Worm (Caenorhabditis elegans): ENCODE results near the gene ceh-10.

Gene ceh-10

ce11 chrIII:5840277-5840676 lies 41.4 kb downstream of the ceh-10 start (continued):
- TF ChIP-seq snpc-4 (tag; optimal IDR thresholded peaks at IDR 0.05), result no peak

- TF ChIP-seq zfp-3 (GFP tag; conservative IDR thresholded peaks at IDR 0.05) (no peak), ZK546.5 (tag; optimal IDR thresholded peaks at IDR 0.05) (no peak), ZK337.2 (GFP tag; IDR thresholded peaks at IDR 0.05) (no peak), nhr-111 (GFP tag; optimal IDR thresholded peaks at IDR 0.05) (no peak), php-3 (GFP tag; IDR thresholded peaks at IDR 0.05) (no peak), dmd-6 (GFP tag; IDR thresholded peaks at IDR 0.05) (peak; percentile 64), T26A8.4 (GFP tag; IDR thresholded peaks at IDR 0.05) (no peak), hmg-1.1 (GFP tag; IDR thresholded peaks at IDR 0.05) (0 out of 2 replicates have a peak, but pooled peaks have one; percentile 19), hlh-30 (tag; optimal IDR thresholded peaks at IDR 0.05; ENCODE audit: insufficient read depth) (peak; percentile 52), lin-1 (GFP tag; IDR thresholded peaks at IDR 0.05) (no peak), mdt-29 (GFP tag; IDR thresholded peaks at IDR 0.05) (no peak), aha-1 (tag) (peak; percentile 47), dve-1 (tag; optimal IDR thresholded peaks at IDR 0.05; ENCODE audit: insufficient read depth) (peak; percentile 56), F44E2.7 (GFP tag; IDR thresholded peaks at IDR 0.05) (no peak), daf-16 (GFP tag; optimal IDR thresholded peaks at IDR 0.05) (no peak), daf-16 (tag; optimal IDR thresholded peaks at IDR 0.05) (peak; percentile 7), gei-8 (GFP tag; optimal IDR thresholded peaks at IDR 0.05) (no peak), unc-62 (GFP tag; optimal IDR thresholded peaks at IDR 0.05 in 1 of 2) (peak in 1 of 2 experiments; percentile 52), unc-62 (tag; optimal IDR thresholded peaks at IDR 0.05) (no peak), nhr-77 (tag; optimal IDR thresholded peaks at IDR 0.05) (no peak)
Measured at ce11 chrIII:5840815-5841573, 42.1 kb downstream of the ceh-10 start.

- no peak for TF ChIP-seq ceh-32 (tag; optimal IDR thresholded peaks at IDR 0.05; ENCODE audit: poor library complexity)
- no peak for TF ChIP-seq egl-27 (tag; optimal IDR thresholded peaks at IDR 0.05)
- peak; percentile 65 for TF ChIP-seq dmd-6 (GFP tag; IDR thresholded peaks at IDR 0.05)
- TF ChIP-seq nhr-28 (tag; optimal IDR thresholded peaks at IDR 0.05), result peak; percentile 76
- no peak for TF ChIP-seq hmg-1.1 (GFP tag; IDR thresholded peaks at IDR 0.05)
- TF ChIP-seq ztf-11 (tag; optimal IDR thresholded peaks at IDR 0.05), result no peak
- TF ChIP-seq hlh-30 (tag; optimal IDR thresholded peaks at IDR 0.05; ENCODE audit: insufficient read depth), result peak; percentile 86
- no peak for TF ChIP-seq daf-16 (GFP tag; optimal IDR thresholded peaks at IDR 0.05)
- TF ChIP-seq daf-16 (tag; optimal IDR thresholded peaks at IDR 0.05), result no peak
- TF ChIP-seq dpl-1 (GFP tag; optimal IDR thresholded peaks at IDR 0.05), result peak; percentile 6
- TF ChIP-seq php-3 (GFP tag; IDR thresholded peaks at IDR 0.05), result no peak
- peak; percentile 71 for TF ChIP-seq hlh-11 (tag; optimal IDR thresholded peaks at IDR 0.05)
- peak; percentile 74 for TF ChIP-seq nhr-11 (tag; optimal IDR thresholded peaks at IDR 0.05)
- TF ChIP-seq mxl-3 (GFP tag; optimal IDR thresholded peaks at IDR 0.05), result peak; percentile 67
- TF ChIP-seq T26A8.4 (GFP tag; IDR thresholded peaks at IDR 0.05), result 0 out of 2 replicates have a peak, but pooled peaks have one; percentile 23
- TF ChIP-seq nhr-111 (GFP tag; optimal IDR thresholded peaks at IDR 0.05), result no peak
- TF ChIP-seq duxl-1 (tag; optimal IDR thresholded peaks at IDR 0.05; ENCODE audit: poor library complexity), result no peak
- peak; percentile 2 for TF ChIP-seq ama-1 (optimal IDR thresholded peaks at IDR 0.05)
- peak; percentile 7 to 83 for TF ChIP-seq mdl-1 (tag; optimal IDR thresholded peaks at IDR 0.05)
- peak; percentile 50 for TF ChIP-seq mep-1 (tag; optimal IDR thresholded peaks at IDR 0.05)
- no peak for TF ChIP-seq tag-97 (GFP tag; IDR thresholded peaks at IDR 0.05)
- no peak for TF ChIP-seq ceh-62 (tag; optimal IDR thresholded peaks at IDR 0.05)
- no peak for TF ChIP-seq daf-19 (GFP tag; conservative IDR thresholded peaks at IDR 0.05)
- TF ChIP-seq lsy-2 (tag; optimal IDR thresholded peaks at IDR 0.05), result peak in 1 of 2 experiments; percentile 59
- no peak for TF ChIP-seq nhr-237 (tag; optimal IDR thresholded peaks at IDR 0.05)
- TF ChIP-seq dve-1 (tag; optimal IDR thresholded peaks at IDR 0.05; ENCODE audit: insufficient read depth), result peak; percentile 53
- TF ChIP-seq lir-3 (tag; optimal IDR thresholded peaks at IDR 0.05), result no peak
- TF ChIP-seq skn-1 (tag; optimal IDR thresholded peaks at IDR 0.05), result no peak
- TF ChIP-seq unc-62 (GFP tag; optimal IDR thresholded peaks at IDR 0.05 in 1 of 2), result no peak
- TF ChIP-seq unc-62 (tag; optimal IDR thresholded peaks at IDR 0.05), result no peak
- no peak for TF ChIP-seq zag-1 (tag; optimal IDR thresholded peaks at IDR 0.05)
- TF ChIP-seq nhr-48 (tag; optimal IDR thresholded peaks at IDR 0.05), result peak; percentile 33
Measured at ce11 chrIII:5841676-5842075, 42.8 kb downstream of the ceh-10 start.
